Worm (Caenorhabditis elegans) whole organism, L3 larva: ENCODE data around the gene Y69E1A.3.

Experiments used
- R02D3.7 ChIP-seq: fragments of 150-350 bp; optimal IDR thresholded peaks from 2 replicates; lab custom pipeline; 2014; ENCODE audit warnings: missing biosample characterization, missing genetic modification characterization
- ZK546.5 ChIP-seq: sonication (generic microtip); optimal IDR thresholded peaks from 2 replicates; lab custom pipeline; 2017; ENCODE audit warnings: missing biosample characterization, missing genetic modification characterization
- aly-2 ChIP-seq: fragments of 150-350 bp; optimal IDR thresholded peaks from 2 replicates; lab custom pipeline; 2014; ENCODE audit warnings: missing biosample characterization, missing genetic modification characterization
- ama-1 ChIP-seq: fragments of 150-350 bp; optimal IDR thresholded peaks from 2 replicates; lab custom pipeline; 2018
- ceh-16 ChIP-seq: sonication (generic microtip); optimal IDR thresholded peaks from 2 replicates; lab custom pipeline; 2017; ENCODE audit warnings: missing biosample characterization, missing genetic modification characterization
- ceh-28 ChIP-seq: fragments of 150-350 bp; optimal IDR thresholded peaks from 2 replicates; lab custom pipeline; 2014; ENCODE audit warnings: missing biosample characterization, missing genetic modification reagents, missing genetic modification characterization
- ceh-82 ChIP-seq: fragments of 150-350 bp; optimal IDR thresholded peaks from 2 replicates; lab custom pipeline; 2014; ENCODE audit warnings: missing biosample characterization, missing genetic modification characterization
- ceh-9 ChIP-seq: sonication (generic microtip); optimal IDR thresholded peaks from 2 replicates; lab custom pipeline; 2018; ENCODE audit warnings: missing biosample characterization, missing genetic modification characterization
- daf-12 ChIP-seq: fragments of 150-350 bp; optimal IDR thresholded peaks from 2 replicates; lab custom pipeline; 2014; ENCODE audit warnings: missing biosample characterization, missing genetic modification reagents, missing genetic modification characterization
- egl-27 ChIP-seq: sonication (generic microtip); optimal IDR thresholded peaks from 4 replicates; lab custom pipeline; 2017; ENCODE audit warnings: missing biosample characterization, missing genetic modification reagents, missing genetic modification characterization
- egl-5 ChIP-seq: fragments of 150-350 bp; optimal IDR thresholded peaks from 2 replicates; lab custom pipeline; 2017; ENCODE audit warnings: missing biosample characterization, missing genetic modification reagents, missing genetic modification characterization, inconsistent platforms
- elt-1 ChIP-seq: fragments of 150-350 bp; optimal IDR thresholded peaks from 2 replicates; lab custom pipeline; 2014; ENCODE audit warnings: missing biosample characterization, missing genetic modification characterization
- elt-2 ChIP-seq: sonication (generic microtip); optimal IDR thresholded peaks from 2 replicates; lab custom pipeline; 2016; ENCODE audit warnings: missing genetic modification reagents, mild to moderate bottlenecking, missing genetic modification characterization, missing compliant biosample characterization
- elt-3 ChIP-seq, 3 experiments: fragments of 150-350 bp in 1 of 3; sonication (generic microtip) in 2 of 3; optimal IDR thresholded peaks; 2 replicates in 2 of 3; 4 replicates in 1 of 3; lab custom pipeline; 2014 to 2017; ENCODE audit warnings: missing biosample characterization in 3 of 3, missing genetic modification characterization in 3 of 3
- eor-1 ChIP-seq, 2 experiments: fragments of 150-350 bp; optimal IDR thresholded peaks; 2 replicates each; lab custom pipeline; 2014 to 2018; ENCODE audit warnings: missing biosample characterization in 2 of 2, missing genetic modification characterization in 2 of 2
- fkh-10 ChIP-seq: sonication (generic microtip); optimal IDR thresholded peaks from 2 replicates; lab custom pipeline; 2017; ENCODE audit warnings: missing biosample characterization, missing genetic modification reagents, missing genetic modification characterization
- fkh-2 ChIP-seq: fragments of 150-350 bp; optimal IDR thresholded peaks from 2 replicates; lab custom pipeline; 2014; ENCODE audit warnings: missing biosample characterization, missing genetic modification reagents, missing genetic modification characterization
- fos-1 ChIP-seq: fragments of 150-350 bp; optimal IDR thresholded peaks from 2 replicates; lab custom pipeline; 2014; ENCODE audit warnings: missing biosample characterization, missing genetic modification characterization
- hmg-11 ChIP-seq: sonication (generic microtip); optimal IDR thresholded peaks from 2 replicates; lab custom pipeline; 2016; ENCODE audit warnings: missing genetic modification characterization, missing compliant biosample characterization
- jun-1 ChIP-seq: fragments of 150-350 bp; optimal IDR thresholded peaks from 2 replicates; lab custom pipeline; 2014; ENCODE audit warnings: missing biosample characterization, missing genetic modification reagents, missing genetic modification characterization
- lin-15B ChIP-seq: fragments of 150-350 bp; optimal IDR thresholded peaks from 2 replicates; lab custom pipeline; 2014; ENCODE audit warnings: missing biosample characterization, missing genetic modification characterization
- lin-39 ChIP-seq: fragments of 150-350 bp; optimal IDR thresholded peaks from 2 replicates; lab custom pipeline; 2018; ENCODE audit warnings: missing biosample characterization, missing genetic modification reagents, missing genetic modification characterization
- lsy-12 ChIP-seq: sonication (generic microtip); optimal IDR thresholded peaks from 2 replicates; lab custom pipeline; 2016; ENCODE audit warnings: mild to moderate bottlenecking, missing genetic modification characterization, missing compliant biosample characterization
- mdl-1 ChIP-seq: fragments of 150-350 bp; optimal IDR thresholded peaks from 2 replicates; lab custom pipeline; 2014; ENCODE audit warnings: missing biosample characterization, missing genetic modification characterization
- mml-1 ChIP-seq: fragments of 150-350 bp; sonication (generic microtip); optimal IDR thresholded peaks from 3 replicates; lab custom pipeline; 2014; ENCODE audit warnings: missing biosample characterization, missing genetic modification characterization
- nfya-1 ChIP-seq: sonication (generic microtip); optimal IDR thresholded peaks from 2 replicates; lab custom pipeline; 2017; ENCODE audit warnings: missing genetic modification characterization, mild to moderate bottlenecking, missing compliant biosample characterization, antibody characterized with exemption, moderate library complexity; ENCODE audit not compliant: insufficient read depth
- nhr-11 ChIP-seq: fragments of 150-350 bp; optimal IDR thresholded peaks from 2 replicates; lab custom pipeline; 2014; ENCODE audit warnings: missing biosample characterization, missing genetic modification characterization
- nhr-12 ChIP-seq: fragments of 150-350 bp; optimal IDR thresholded peaks from 2 replicates; lab custom pipeline; 2014; ENCODE audit warnings: missing biosample characterization, missing genetic modification characterization
- nhr-23 ChIP-seq: fragments of 150-350 bp; optimal IDR thresholded peaks from 2 replicates; lab custom pipeline; 2014; ENCODE audit warnings: missing biosample characterization, missing genetic modification reagents, missing genetic modification characterization
- nhr-237 ChIP-seq: fragments of 150-350 bp; optimal IDR thresholded peaks from 2 replicates; lab custom pipeline; 2014; ENCODE audit warnings: missing biosample characterization, missing genetic modification characterization
- nhr-25 ChIP-seq: sonication (generic microtip); optimal IDR thresholded peaks from 2 replicates; lab custom pipeline; 2017; ENCODE audit warnings: missing biosample characterization, missing genetic modification characterization
- nhr-28 ChIP-seq: fragments of 150-350 bp; optimal IDR thresholded peaks from 2 replicates; lab custom pipeline; 2014; ENCODE audit warnings: missing biosample characterization, missing genetic modification characterization
- nhr-43 ChIP-seq: sonication (generic microtip); optimal IDR thresholded peaks from 2 replicates; lab custom pipeline; 2016; ENCODE audit warnings: mild to moderate bottlenecking, missing genetic modification characterization, missing compliant biosample characterization; ENCODE audit not compliant: poor library complexity, severe bottlenecking
- nhr-67 ChIP-seq: fragments of 150-350 bp; optimal IDR thresholded peaks from 2 replicates; lab custom pipeline; 2014; ENCODE audit warnings: missing biosample characterization, missing genetic modification characterization
- nhr-76 ChIP-seq: fragments of 150-350 bp; sonication (generic microtip); optimal IDR thresholded peaks from 5 replicates; lab custom pipeline; 2014; ENCODE audit warnings: missing biosample characterization, missing genetic modification characterization
- nhr-77 ChIP-seq: fragments of 150-350 bp; optimal IDR thresholded peaks from 2 replicates; lab custom pipeline; 2014; ENCODE audit warnings: missing biosample characterization, missing genetic modification characterization
- pha-4 ChIP-seq: fragments of 150-350 bp; optimal IDR thresholded peaks from 2 replicates; lab custom pipeline; 2014; ENCODE audit warnings: missing biosample characterization, missing genetic modification reagents, missing genetic modification characterization
- pqm-1 ChIP-seq: fragments of 150-350 bp; optimal IDR thresholded peaks from 2 replicates; lab custom pipeline; 2017; ENCODE audit warnings: missing biosample characterization, missing genetic modification characterization, inconsistent platforms
- sea-2 ChIP-seq: fragments of 150-350 bp; sonication (generic microtip); optimal IDR thresholded peaks from 4 replicates; lab custom pipeline; 2014; ENCODE audit warnings: missing biosample characterization, missing genetic modification reagents, missing genetic modification characterization
- skn-1 ChIP-seq: fragments of 150-350 bp; optimal IDR thresholded peaks from 2 replicates; lab custom pipeline; 2014; ENCODE audit warnings: missing biosample characterization, missing genetic modification characterization
- snpc-4 ChIP-seq: fragments of 150-350 bp; optimal IDR thresholded peaks from 2 replicates; lab custom pipeline; 2014; ENCODE audit warnings: missing biosample characterization, missing genetic modification characterization
- tbx-2 ChIP-seq: sonication (generic microtip); optimal IDR thresholded peaks from 2 replicates; lab custom pipeline; 2016; ENCODE audit warnings: mild to moderate bottlenecking, missing genetic modification characterization, missing compliant biosample characterization
- unc-39 ChIP-seq: sonication (generic microtip); optimal IDR thresholded peaks from 4 replicates; lab custom pipeline; 2017; ENCODE audit warnings: missing biosample characterization, missing genetic modification characterization
- unc-62 ChIP-seq: fragments of 150-350 bp; sonication (generic microtip); optimal IDR thresholded peaks from 4 replicates; lab custom pipeline; 2014; ENCODE audit warnings: missing biosample characterization, missing genetic modification reagents, missing genetic modification characterization
- zag-1 ChIP-seq: fragments of 150-350 bp; optimal IDR thresholded peaks from 2 replicates; lab custom pipeline; 2014; ENCODE audit warnings: missing biosample characterization, missing genetic modification characterization
- ztf-11 ChIP-seq: fragments of 150-350 bp; optimal IDR thresholded peaks from 2 replicates; lab custom pipeline; 2014; ENCODE audit warnings: missing biosample characterization, missing genetic modification characterization
- ztf-4 ChIP-seq: fragments of 150-350 bp; optimal IDR thresholded peaks from 2 replicates; lab custom pipeline; 2014; ENCODE audit warnings: missing biosample characterization, missing genetic modification characterization

Y69E1A.3 gene

DNA sequence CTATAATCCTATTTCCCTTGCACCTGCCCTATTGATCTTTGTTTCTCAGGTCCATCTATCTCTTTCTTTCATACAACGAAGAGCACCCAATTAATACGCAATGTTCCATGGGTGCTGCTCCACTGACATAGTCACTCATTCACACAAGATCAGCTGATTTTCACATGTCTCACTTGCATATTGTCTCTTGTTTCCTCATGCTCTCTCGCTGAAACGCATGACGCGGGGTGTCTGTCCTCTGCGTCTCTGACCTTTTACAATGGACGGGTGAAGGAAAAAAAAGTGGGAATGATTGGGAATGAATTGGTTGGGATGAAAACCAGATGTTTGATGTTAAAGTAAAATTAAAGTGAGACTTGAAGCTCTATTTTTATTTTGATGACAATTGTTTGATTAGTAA lies 16.8 kb upstream of the Y69E1A.3 start (continued):
- no peak for TF ChIP-seq nhr-77 (tag; lab: Kevin White, UChicago)

ce11 chrIV:10935853-10936491 lies 16.1 kb upstream of the Y69E1A.3 start, which contains the start of gene lgg-2:
lgg-2 (minus strand) TSS chrIV:10935903.
- TF ChIP-seq nhr-28 (tag; lab: Kevin White, UChicago): no peak
- no peak for TF ChIP-seq nhr-12 (tag; lab: Kevin White, UChicago)
- peak; percentile 94 for TF ChIP-seq lsy-12
- peak in 2 of 3 experiments; percentile 33 to 49 for TF ChIP-seq elt-3 (tag; optimal IDR thresholded peaks at IDR 0.05; lab: Kevin White, UChicago)
- peak; percentile 30 for TF ChIP-seq mml-1 (tag; lab: Kevin White, UChicago)
- no peak for TF ChIP-seq nhr-67 (tag; lab: Kevin White, UChicago)
- peak; percentile 95 for TF ChIP-seq pha-4
- peak; percentile 79 for TF ChIP-seq fos-1 (tag; lab: Kevin White, UChicago)
- TF ChIP-seq eor-1 (tag; optimal IDR thresholded peaks at IDR 0.05; lab: Kevin White, UChicago): peak in 1 of 2 experiments; percentile 63
- TF ChIP-seq nfya-1 (tag; lab: Kevin White, UChicago): peak; percentile 92
- TF ChIP-seq fkh-10 (GFP tag; lab: Kevin White, UChicago): peak; percentile 44
- TF ChIP-seq R02D3.7 (tag; lab: Kevin White, UChicago): peak; percentile 75
- peak; percentile 99 for TF ChIP-seq nhr-23 (tag; lab: Kevin White, UChicago)
- TF ChIP-seq skn-1: peak; percentile 30
- TF ChIP-seq nhr-237: no peak
- TF ChIP-seq ceh-9 (tag; lab: Kevin White, UChicago): no peak
- peak; percentile 93 for TF ChIP-seq ceh-28
- peak; percentile 78 for TF ChIP-seq snpc-4 (tag; lab: Kevin White, UChicago)
- no peak for TF ChIP-seq ZK546.5 (tag; lab: Kevin White, UChicago)
- TF ChIP-seq hmg-11 (tag; lab: Kevin White, UChicago): peak; percentile 78
- peak; percentile 74 for TF ChIP-seq egl-5 (tag; lab: Kevin White, UChicago)
- TF ChIP-seq ceh-16 (tag; lab: Kevin White, UChicago): no peak
- TF ChIP-seq aly-2 (tag; lab: Kevin White, UChicago): no peak
- no peak for TF ChIP-seq ztf-11 (tag; lab: Kevin White, UChicago)
- TF ChIP-seq daf-12: no peak
- peak; percentile 93 for TF ChIP-seq pqm-1 (tag; lab: Kevin White, UChicago)
- TF ChIP-seq nhr-43 (tag; lab: Kevin White, UChicago): peak; percentile 95
- peak; percentile 90 for TF ChIP-seq nhr-11
- TF ChIP-seq elt-1 (tag; lab: Kevin White, UChicago): peak; percentile 88
- peak; percentile 95 for TF ChIP-seq jun-1 (tag; lab: Kevin White, UChicago)
- peak; percentile 82 for TF ChIP-seq lin-15B (tag; lab: Kevin White, UChicago)
- TF ChIP-seq nhr-76 (tag; lab: Kevin White, UChicago): no peak
- TF ChIP-seq ama-1: peak; percentile 73
- peak; percentile 67 for TF ChIP-seq lin-39 (tag; lab: Kevin White, UChicago)
- TF ChIP-seq unc-39 (tag; lab: Kevin White, UChicago): no peak
- no peak for TF ChIP-seq sea-2
- peak; percentile 92 for TF ChIP-seq elt-2
- TF ChIP-seq ztf-4 (tag; lab: Kevin White, UChicago): peak; percentile 93
- TF ChIP-seq zag-1 (tag; lab: Kevin White, UChicago): no peak
- TF ChIP-seq fkh-2 (tag; lab: Kevin White, UChicago): no peak
- TF ChIP-seq egl-27: peak; percentile 87
- peak; percentile 94 for TF ChIP-seq unc-62 (GFP tag; lab: Kevin White, UChicago)
- TF ChIP-seq nhr-25 (tag; lab: Kevin White, UChicago): peak; percentile 98
- peak; percentile 90 for TF ChIP-seq mdl-1 (tag; lab: Kevin White, UChicago)
- TF ChIP-seq tbx-2: peak; percentile 88
- TF ChIP-seq nhr-77 (tag; lab: Kevin White, UChicago): no peak
- TF ChIP-seq ceh-82 (tag; lab: Kevin White, UChicago): peak; percentile 63
